Worm (Caenorhabditis elegans) whole organism, early embryonic: ENCODE results near the gene sqv-3.

Experiments used
- B0310.2 ChIP-seq: sonication (generic microtip); optimal IDR thresholded peaks from 2 replicates; lab custom pipeline; 2016; ENCODE audit warnings: mild to moderate bottlenecking, missing genetic modification characterization, missing compliant biosample characterization
- F13C5.2 ChIP-seq: sonication (generic microtip); optimal IDR thresholded peaks from 2 replicates; lab custom pipeline; 2017; ENCODE audit warnings: mild to moderate bottlenecking, missing genetic modification characterization, inconsistent platforms, missing compliant biosample characterization
- aly-1 ChIP-seq: sonication (generic microtip); optimal IDR thresholded peaks from 2 replicates; lab custom pipeline; 2016; ENCODE audit warnings: missing genetic modification characterization, missing compliant biosample characterization
- ama-1 ChIP-seq: fragments of 150-350 bp; optimal IDR thresholded peaks from 2 replicates; lab custom pipeline; 2014
- ceh-13 ChIP-seq: fragments of 200-800 bp; sonication (Bioruptor generic); optimal IDR thresholded peaks from 2 replicates; lab custom pipeline; 2018; ENCODE audit warnings: mild to moderate bottlenecking, missing genetic modification characterization, missing compliant biosample characterization
- ceh-36 ChIP-seq: sonication (generic microtip); optimal IDR thresholded peaks from 2 replicates; lab custom pipeline; 2016; ENCODE audit warnings: missing genetic modification characterization, inconsistent platforms, missing compliant biosample characterization
- ets-7 ChIP-seq: sonication (generic microtip); optimal IDR thresholded peaks from 2 replicates; lab custom pipeline; 2016; ENCODE audit warnings: missing genotype, missing genetic modification characterization, missing compliant biosample characterization
- flt-1 ChIP-seq: fragments of 200-800 bp; sonication (Bioruptor generic); IDR thresholded peaks from 2 replicates; pipeline ENCODE4 v1.3.6; 2022; ENCODE audit warnings: missing genetic modification characterization, missing compliant biosample characterization
- hmbx-1 ChIP-seq: sonication (generic microtip); optimal IDR thresholded peaks from 2 replicates; lab custom pipeline; 2016; ENCODE audit warnings: mild to moderate bottlenecking, missing genetic modification characterization, missing compliant biosample characterization
- hmg-4 ChIP-seq: fragments of 200-800 bp; sonication (Bioruptor generic); optimal IDR thresholded peaks from 2 replicates; lab custom pipeline; 2018; ENCODE audit warnings: mild to moderate bottlenecking, missing genetic modification characterization, missing compliant biosample characterization
- hnd-1 ChIP-seq: sonication (generic microtip); optimal IDR thresholded peaks from 2 replicates; lab custom pipeline; 2016; ENCODE audit warnings: missing genetic modification characterization, missing compliant biosample characterization
- pes-1 ChIP-seq: fragments of 200-800 bp; sonication (Bioruptor generic); IDR thresholded peaks from 2 replicates; pipeline ENCODE4 v1.3.6; 2022; ENCODE audit warnings: missing genetic modification reagents, missing genetic modification characterization, missing compliant biosample characterization
- scrt-1 ChIP-seq: fragments of 200-800 bp; sonication (Bioruptor generic); IDR thresholded peaks from 2 replicates; pipeline ENCODE4 v1.3.6; 2022; ENCODE audit warnings: missing genetic modification characterization, missing compliant biosample characterization
- sea-1 ChIP-seq: fragments of 200-800 bp; sonication (Bioruptor generic); conservative IDR thresholded peaks from 2 replicates; pipeline ENCODE4 v1.3.6; 2022; ENCODE audit warnings: missing genetic modification characterization, missing compliant biosample characterization
- tbx-11 ChIP-seq: fragments of 200-800 bp; sonication (Bioruptor generic); IDR thresholded peaks from 2 replicates; pipeline ENCODE4 v1.3.6; 2022; ENCODE audit warnings: missing genetic modification characterization, missing compliant biosample characterization
- tbx-37 ChIP-seq: fragments of 200-800 bp; sonication (Bioruptor generic); conservative IDR thresholded peaks from 2 replicates; pipeline ENCODE4 v1.3.6; 2022; ENCODE audit warnings: missing genetic modification reagents, missing genetic modification characterization, missing compliant biosample characterization
- tra-4 ChIP-seq: sonication (generic microtip); optimal IDR thresholded peaks from 2 replicates; lab custom pipeline; 2017; ENCODE audit warnings: missing genetic modification characterization, missing compliant biosample characterization

The sqv-3 gene

DNA sequence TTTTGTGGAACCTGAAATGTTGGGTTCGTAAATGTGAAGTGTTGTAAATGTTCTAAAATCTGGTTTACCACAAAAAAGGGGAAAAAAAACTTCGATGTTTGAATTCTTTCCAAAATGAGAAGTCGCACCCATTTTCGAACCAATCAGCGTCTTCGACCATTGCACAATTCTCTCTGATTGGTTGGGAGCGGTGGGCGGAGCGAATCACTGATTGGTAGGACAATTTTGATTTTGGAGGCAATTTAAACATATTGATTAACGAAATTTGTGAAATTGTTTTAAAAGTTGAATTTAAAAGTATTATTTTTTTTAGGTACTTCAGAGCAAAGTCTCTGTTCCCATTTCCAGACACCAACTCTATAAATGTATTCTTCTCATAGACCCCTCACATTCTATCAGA lies 8.9 kb upstream of the sqv-3 start:
- no peak for TF ChIP-seq ceh-13
- no peak for TF ChIP-seq ama-1
- TF ChIP-seq hnd-1 (tag; lab: Kevin White, UChicago) = no peak
- TF ChIP-seq pes-1 (GFP tag; lab: Robert Waterston, UW) = no peak
- no peak for TF ChIP-seq tbx-37 (GFP tag; lab: Robert Waterston, UW)
- TF ChIP-seq hmg-4 (GFP tag; lab: Kevin White, UChicago) = no peak
- TF ChIP-seq sea-1 (GFP tag; lab: Robert Waterston, UW) = no peak
- TF ChIP-seq B0310.2 (tag; lab: Kevin White, UChicago) = no peak
- TF ChIP-seq hmbx-1 (tag; lab: Kevin White, UChicago) = no peak

DNA sequence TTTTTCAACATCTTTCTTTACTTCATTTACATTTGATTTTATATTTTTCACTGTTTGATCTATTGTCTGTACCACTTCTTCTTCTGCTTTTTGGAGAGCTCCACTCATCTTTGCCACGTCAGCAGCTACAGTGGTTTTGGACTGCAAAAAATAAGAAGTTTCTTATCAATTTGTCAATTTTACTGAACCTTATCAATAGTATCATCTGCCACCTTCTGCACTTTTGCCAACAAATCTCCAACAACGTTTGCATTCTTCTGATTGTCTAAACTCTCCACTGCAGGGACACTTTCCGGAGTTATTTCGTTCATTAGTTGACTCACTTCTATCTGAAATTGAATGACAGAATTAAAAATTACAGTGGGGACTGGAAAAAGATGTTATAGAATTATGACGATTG lies 6.6 kb upstream of the sqv-3 start:
- no peak for TF ChIP-seq tbx-37 (GFP tag; lab: Robert Waterston, UW)
- no peak for TF ChIP-seq hnd-1 (tag; lab: Kevin White, UChicago)
- TF ChIP-seq ceh-36 (tag; lab: Kevin White, UChicago) = no peak
- TF ChIP-seq B0310.2 (tag; lab: Kevin White, UChicago) = no peak
- no peak for TF ChIP-seq tbx-11
- no peak for TF ChIP-seq aly-1 (tag; lab: Kevin White, UChicago)
- no peak for TF ChIP-seq ama-1
- no peak for TF ChIP-seq flt-1
- no peak for TF ChIP-seq tra-4 (tag; lab: Kevin White, UChicago)
- TF ChIP-seq pes-1 (GFP tag; lab: Robert Waterston, UW) = no peak
- no peak for TF ChIP-seq hmbx-1 (tag; lab: Kevin White, UChicago)
- TF ChIP-seq ceh-13 = no peak
- TF ChIP-seq hmg-4 (GFP tag; lab: Kevin White, UChicago) = no peak

- TF ChIP-seq ama-1 (no peak), tbx-11 (no peak), F13C5.2 (no peak), pes-1 (GFP tag; lab: Robert Waterston, UW) (no peak), hmg-4 (GFP tag; lab: Kevin White, UChicago) (no peak), hnd-1 (tag; lab: Kevin White, UChicago) (no peak), scrt-1 (GFP tag; lab: Robert Waterston, UW) (no peak), aly-1 (tag; lab: Kevin White, UChicago) (no peak), tra-4 (tag; lab: Kevin White, UChicago) (no peak), B0310.2 (tag; lab: Kevin White, UChicago) (no peak), ets-7 (tag; lab: Kevin White, UChicago) (no peak), flt-1 (no peak), ceh-36 (tag; lab: Kevin White, UChicago) (no peak), tbx-37 (GFP tag; lab: Robert Waterston, UW) (no peak), hmbx-1 (tag; lab: Kevin White, UChicago) (no peak)
These were observed 3.0 kb upstream of the sqv-3 start for ce11 chrIII:9783133-9783590.

- TF ChIP-seq flt-1 (no peak), B0310.2 (tag; lab: Kevin White, UChicago) (no peak), F13C5.2 (no peak)
These were observed 2.4 kb upstream of the sqv-3 start, which contains the start of gene R10E11.6 for ce11 chrIII:9782483-9783081. R10E11.6 (plus strand) TSS chrIII:9783006.

DNA sequence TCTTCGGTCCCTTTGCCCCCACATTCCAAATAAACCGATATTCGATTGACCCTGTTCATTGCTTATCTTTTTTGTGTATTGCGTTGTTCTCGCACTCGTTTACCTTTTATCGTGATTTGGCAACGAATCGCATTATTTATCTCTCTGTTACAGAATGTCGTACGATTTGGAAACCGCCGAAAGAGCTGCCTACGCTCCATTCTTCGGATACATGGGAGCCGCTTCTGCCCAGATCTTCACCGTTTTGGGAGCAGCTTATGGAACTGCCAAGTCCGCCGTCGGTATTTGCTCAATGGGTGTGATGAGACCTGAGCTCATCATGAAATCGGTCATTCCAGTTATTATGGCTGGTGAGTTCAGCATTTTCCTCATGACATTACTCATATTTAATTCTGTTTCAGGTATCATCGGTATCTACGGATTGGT lies 1.9 kb upstream of the sqv-3 start, which contains the start of gene vha-2:
TSS of gene vha-2 (plus strand) at position 154 of the 426 bp plus-strand sequence.
- TF ChIP-seq ama-1 = peak; percentile 27
- no peak for TF ChIP-seq B0310.2 (tag; lab: Kevin White, UChicago)

DNA sequence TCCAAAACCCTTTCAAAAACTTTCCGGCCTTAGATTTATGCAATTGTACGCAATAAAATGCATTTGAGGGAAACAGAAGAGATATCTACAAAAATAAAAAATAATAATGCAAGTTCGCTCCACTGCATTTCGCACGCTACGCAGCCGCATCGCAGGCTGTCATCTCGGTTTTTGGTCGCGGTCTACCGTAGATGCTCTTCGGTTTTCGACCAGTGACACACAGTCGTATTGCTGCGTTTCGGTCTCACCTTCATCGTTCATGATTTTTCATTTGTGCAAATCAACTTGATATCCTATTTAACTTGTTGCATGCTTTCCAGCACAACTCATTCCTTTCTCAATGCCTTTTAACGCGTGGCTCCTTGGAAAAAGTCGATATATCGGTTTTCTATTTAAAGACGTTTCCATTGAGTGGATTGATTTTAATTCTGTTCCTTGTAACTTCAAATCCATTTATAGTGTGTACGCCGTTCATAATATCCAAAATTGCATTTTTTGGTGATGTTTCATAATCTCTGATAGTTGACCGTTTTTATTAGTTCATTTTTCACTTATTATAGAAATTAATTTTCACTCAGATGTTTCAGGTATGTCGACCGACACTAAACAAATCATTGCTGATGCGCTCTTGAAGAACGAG lies 631 bp upstream of the sqv-3 start, which contains the start of gene vha-1:
TSS of gene vha-1 (plus strand) at position 590 of the 640 bp plus-strand sequence.
- 0 out of 2 replicates have a peak, but pooled peaks have one; percentile 58 for TF ChIP-seq sea-1 (GFP tag; lab: Robert Waterston, UW)
- TF ChIP-seq ets-7 (tag; lab: Kevin White, UChicago) = no peak
- peak; percentile 54 for TF ChIP-seq F13C5.2
- TF ChIP-seq pes-1 (GFP tag; lab: Robert Waterston, UW) = 0 out of 2 replicates have a peak, but pooled peaks have one; percentile 31
- no peak for TF ChIP-seq ceh-13

DNA sequence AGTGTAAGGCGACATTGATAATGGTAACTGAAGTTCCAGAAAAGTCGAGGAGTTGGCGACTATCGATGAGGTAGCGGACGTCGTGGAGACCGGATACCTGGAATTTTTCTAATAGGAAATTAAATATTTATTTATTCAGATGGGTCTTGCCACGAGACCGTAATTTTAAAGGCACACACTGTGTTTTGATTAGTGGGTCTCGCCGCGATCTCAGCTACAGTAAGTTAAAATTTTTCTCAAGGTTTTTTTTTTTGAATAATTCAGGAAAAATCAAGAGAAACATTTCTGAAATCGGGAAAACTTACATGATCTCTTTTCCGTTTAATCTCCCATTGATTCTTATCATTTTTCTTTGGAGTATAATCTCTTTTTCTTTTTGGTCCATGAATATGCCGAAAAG lies 1.1 kb downstream of the sqv-3 start:
- no peak for TF ChIP-seq ets-7 (tag; lab: Kevin White, UChicago)
- TF ChIP-seq tbx-37 (GFP tag; lab: Robert Waterston, UW) = no peak
- no peak for TF ChIP-seq B0310.2 (tag; lab: Kevin White, UChicago)
- no peak for TF ChIP-seq hmbx-1 (tag; lab: Kevin White, UChicago)

- TF ChIP-seq pes-1 (GFP tag; lab: Robert Waterston, UW) = no peak
- no peak for TF ChIP-seq hnd-1 (tag; lab: Kevin White, UChicago)
- TF ChIP-seq sea-1 (GFP tag; lab: Robert Waterston, UW) = no peak
These were observed 3.8 kb downstream of the sqv-3 start, which contains the start of gene usp-46 for ce11 chrIII:9776323-9776722. usp-46 (plus strand) TSS chrIII:9776623.
